Worm (Caenorhabditis elegans): ENCODE measurements around the gene gcy-36.
A peak's percentile ranks its signal among the peaks of the same experiment; 100 is the strongest.

gcy-36 gene

ce11 chrX:15492759-15493158 lies 13.9 kb downstream of the gcy-36 start (continued):
- TF ChIP-seq F10B5.3 (tag; optimal IDR thresholded peaks at IDR 0.05), result no peak
- TF ChIP-seq daf-19 (GFP tag; conservative IDR thresholded peaks at IDR 0.05), result no peak

- no peak for TF ChIP-seq daf-12 (tag; optimal IDR thresholded peaks at IDR 0.05)
- no peak for TF ChIP-seq D1046.2 (GFP tag; IDR thresholded peaks at IDR 0.05)
- TF ChIP-seq mdt-29 (GFP tag; IDR thresholded peaks at IDR 0.05), result no peak
- TF ChIP-seq sdz-12 (GFP tag; optimal IDR thresholded peaks at IDR 0.05), result no peak
- no peak for TF ChIP-seq mxl-3 (GFP tag; optimal IDR thresholded peaks at IDR 0.05)
- no peak for TF ChIP-seq dmd-9 (GFP tag; IDR thresholded peaks at IDR 0.05)
- TF ChIP-seq jun-1 (tag; optimal IDR thresholded peaks at IDR 0.05), result no peak
- TF ChIP-seq daf-16 (GFP tag; optimal IDR thresholded peaks at IDR 0.05), result no peak
- peak; percentile 38 for TF ChIP-seq daf-16 (tag; optimal IDR thresholded peaks at IDR 0.05)
- TF ChIP-seq ceh-28 (tag; optimal IDR thresholded peaks at IDR 0.05), result peak; percentile 76
- TF ChIP-seq tag-97 (GFP tag; IDR thresholded peaks at IDR 0.05), result no peak
- TF ChIP-seq tra-1 (GFP tag; IDR thresholded peaks at IDR 0.05), result no peak
- TF ChIP-seq R02D3.7 (tag; optimal IDR thresholded peaks at IDR 0.05), result no peak
- peak in 1 of 2 experiments; percentile 27 for TF ChIP-seq unc-62 (GFP tag; optimal IDR thresholded peaks at IDR 0.05 in 1 of 2)
- TF ChIP-seq unc-62 (tag; optimal IDR thresholded peaks at IDR 0.05), result no peak
- no peak for TF ChIP-seq nhr-10 (tag; optimal IDR thresholded peaks at IDR 0.05)
- no peak for TF ChIP-seq nhr-25 (tag; optimal IDR thresholded peaks at IDR 0.05; ENCODE audit: borderline replicate concordance, insufficient read depth)
- no peak for TF ChIP-seq nhr-237 (tag; optimal IDR thresholded peaks at IDR 0.05)
- peak; percentile 79 for TF ChIP-seq aha-1 (tag)
Observed at ce11 chrX:15493322-15493721, 14.5 kb downstream of the gcy-36 start, which contains the start of gene gob-1. Gene gob-1 (plus strand): TSS chrX:15493602.

- TF ChIP-seq lim-7 (GFP tag; IDR thresholded peaks at IDR 0.05) (no peak), hlh-30 (tag; optimal IDR thresholded peaks at IDR 0.05; ENCODE audit: insufficient read depth) (peak; percentile 10), jun-1 (tag; optimal IDR thresholded peaks at IDR 0.05) (no peak), nhr-28 (tag; optimal IDR thresholded peaks at IDR 0.05) (peak; percentile 50), nhr-237 (tag; optimal IDR thresholded peaks at IDR 0.05) (no peak), unc-39 (tag; optimal IDR thresholded peaks at IDR 0.05) (no peak), Y48G9A.11 (GFP tag; IDR thresholded peaks at IDR 0.05) (no peak), dpl-1 (GFP tag; optimal IDR thresholded peaks at IDR 0.05) (no peak), zfp-3 (GFP tag; conservative IDR thresholded peaks at IDR 0.05) (no peak), pqm-1 (tag; optimal IDR thresholded peaks at IDR 0.05) (no peak), mep-1 (tag; optimal IDR thresholded peaks at IDR 0.05) (peak; percentile 32), vab-7 (GFP tag; IDR thresholded peaks at IDR 0.05) (no peak), lin-1 (GFP tag; IDR thresholded peaks at IDR 0.05) (no peak), dve-1 (tag; optimal IDR thresholded peaks at IDR 0.05; ENCODE audit: insufficient read depth) (peak; percentile 71), ztf-11 (tag; optimal IDR thresholded peaks at IDR 0.05) (no peak), zip-2 (tag; optimal IDR thresholded peaks at IDR 0.05) (no peak), fkh-10 (GFP tag; optimal IDR thresholded peaks at IDR 0.05) (no peak), Y5F2A.4 (GFP tag; optimal IDR thresholded peaks at IDR 0.05) (no peak), egl-43 (GFP tag; IDR thresholded peaks at IDR 0.05) (no peak), lin-29 (GFP tag; IDR thresholded peaks at IDR 0.05) (no peak), ZK546.5 (tag; optimal IDR thresholded peaks at IDR 0.05) (no peak), lin-38 (GFP tag; IDR thresholded peaks at IDR 0.05) (no peak), daf-16 (GFP tag; optimal IDR thresholded peaks at IDR 0.05) (no peak), daf-16 (tag; optimal IDR thresholded peaks at IDR 0.05) (peak; percentile 58), aly-2 (tag; optimal IDR thresholded peaks at IDR 0.05) (no peak), set-16 (GFP tag; IDR thresholded peaks at IDR 0.05) (no peak), ZK337.2 (GFP tag; IDR thresholded peaks at IDR 0.05) (no peak), aha-1 (tag) (peak; percentile 16)
Observed at ce11 chrX:15494154-15494553, 15.3 kb downstream of the gcy-36 start.
